Fruit fly (Drosophila melanogaster): Measurements from ENCODE around the gene Had1.

Gene Had1

dm6 chrX:16331562-16332233 lies 23.2 kb upstream of the Had1 start (continued):
- TF ChIP-seq CG18619 (GFP tag; optimal IDR thresholded peaks at IDR 0.05), result no peak
- TF ChIP-seq Dip2 (GFP tag; IDR thresholded peaks at IDR 0.05), result no peak
- peak; percentile 71 for TF ChIP-seq Doc3 (GFP tag; IDR thresholded peaks at IDR 0.05; ENCODE audit: partially characterized antibody)
- no peak for TF ChIP-seq org-1 (GFP tag; optimal IDR thresholded peaks at IDR 0.05)
- TF ChIP-seq Dek (tag; optimal IDR thresholded peaks at IDR 0.05), result no peak
- no peak for TF ChIP-seq CG17186 (GFP tag; optimal IDR thresholded peaks at IDR 0.05)
- TF ChIP-seq tx (GFP tag; optimal IDR thresholded peaks at IDR 0.05), result no peak
- no peak for TF ChIP-seq CG11398 (GFP tag; optimal IDR thresholded peaks at IDR 0.05)
- TF ChIP-seq p53 (GFP tag; optimal IDR thresholded peaks at IDR 0.05), result no peak
- TF ChIP-seq CG11456 (GFP tag; IDR thresholded peaks at IDR 0.05), result no peak
- TF ChIP-seq HmgD (GFP tag; optimal IDR thresholded peaks at IDR 0.05), result no peak
- no peak for TF ChIP-seq Chrac-16 (GFP tag; optimal IDR thresholded peaks at IDR 0.05)
- no peak for TF ChIP-seq CG4707 (GFP tag; optimal IDR thresholded peaks at IDR 0.05)
- no peak for TF ChIP-seq maf-S (GFP tag; optimal IDR thresholded peaks at IDR 0.05)
- no peak for TF ChIP-seq dm (GFP tag; optimal IDR thresholded peaks at IDR 0.05)
- TF ChIP-seq CHES-1-like (GFP tag; optimal IDR thresholded peaks at IDR 0.05), result peak; percentile 24
- no peak for TF ChIP-seq CG10147 (GFP tag; optimal IDR thresholded peaks at IDR 0.05)
- no peak for TF ChIP-seq onecut (GFP tag; IDR thresholded peaks at IDR 0.05)
- TF ChIP-seq chm (GFP tag; IDR thresholded peaks at IDR 0.05), result no peak
- no peak for TF ChIP-seq wdn (GFP tag; IDR thresholded peaks at IDR 0.05)
- no peak for TF ChIP-seq Dfd (GFP tag; optimal IDR thresholded peaks at IDR 0.05)
- TF ChIP-seq scrt (GFP tag; optimal IDR thresholded peaks at IDR 0.05), result no peak
- TF ChIP-seq sens-2 (GFP tag; IDR thresholded peaks at IDR 0.05), result no peak
- TF ChIP-seq Gsc (GFP tag; IDR thresholded peaks at IDR 0.05), result no peak
- TF ChIP-seq Max (GFP tag; optimal IDR thresholded peaks at IDR 0.05), result no peak
- TF ChIP-seq run (tag; optimal IDR thresholded peaks at IDR 0.05), result no peak
- TF ChIP-seq unpg (GFP tag; optimal IDR thresholded peaks at IDR 0.05), result no peak
- no peak for TF ChIP-seq sqz (GFP tag; optimal IDR thresholded peaks at IDR 0.05)
- no peak for TF ChIP-seq Mad (GFP tag; optimal IDR thresholded peaks at IDR 0.05)
- TF ChIP-seq CG7357 (GFP tag; IDR thresholded peaks at IDR 0.05), result peak; percentile 12; the same call in 2 of the 3 replicates
- TF ChIP-seq Atf-2 (GFP tag; optimal IDR thresholded peaks at IDR 0.05), result no peak
- TF ChIP-seq CG17359 (tag; optimal IDR thresholded peaks at IDR 0.05), result no peak
- no peak for TF ChIP-seq CG4404 (GFP tag; IDR thresholded peaks at IDR 0.05)
- TF ChIP-seq Lhr (GFP tag; optimal IDR thresholded peaks at IDR 0.05), result no peak
- no peak for TF ChIP-seq CG17568 (GFP tag; optimal IDR thresholded peaks at IDR 0.05)
- TF ChIP-seq B-H2 (GFP tag; optimal IDR thresholded peaks at IDR 0.05), result peak; percentile 24
- no peak for TF ChIP-seq CG30403 (GFP tag; optimal IDR thresholded peaks at IDR 0.05)
- TF ChIP-seq CG9437 (GFP tag; optimal IDR thresholded peaks at IDR 0.05), result no peak
- no peak for TF ChIP-seq dmrt99B (tag; optimal IDR thresholded peaks at IDR 0.05)
- no peak for TF ChIP-seq NC2β (GFP tag; optimal IDR thresholded peaks at IDR 0.05)
- no peak for TF ChIP-seq fd64A (GFP tag; optimal IDR thresholded peaks at IDR 0.05)
- TF ChIP-seq az2 (GFP tag; optimal IDR thresholded peaks at IDR 0.05), result no peak
- TF ChIP-seq Eip74EF (GFP tag; optimal IDR thresholded peaks at IDR 0.05), result no peak
- TF ChIP-seq HLH54F (GFP tag; optimal IDR thresholded peaks at IDR 0.05), result no peak
- no peak for TF ChIP-seq CG10366 (GFP tag; IDR thresholded peaks at IDR 0.05)
- TF ChIP-seq CG34224 (GFP tag; IDR thresholded peaks at IDR 0.05; ENCODE audit: partially characterized antibody), result peak; percentile 78
- TF ChIP-seq fd102C (GFP tag; optimal IDR thresholded peaks at IDR 0.05), result no peak
- TF ChIP-seq pros (GFP tag; optimal IDR thresholded peaks at IDR 0.05), result no peak
- TF ChIP-seq Drgx (GFP tag; IDR thresholded peaks at IDR 0.05), result no peak
- TF ChIP-seq Poxn (GFP tag; IDR thresholded peaks at IDR 0.05), result no peak
- no peak for TF ChIP-seq CG11504 (tag; optimal IDR thresholded peaks at IDR 0.05)

Measured in whole organism, embryonic.